Fruit fly (Drosophila melanogaster): ENCODE measurements around the gene IntS10.

The IntS10 gene

DNA sequence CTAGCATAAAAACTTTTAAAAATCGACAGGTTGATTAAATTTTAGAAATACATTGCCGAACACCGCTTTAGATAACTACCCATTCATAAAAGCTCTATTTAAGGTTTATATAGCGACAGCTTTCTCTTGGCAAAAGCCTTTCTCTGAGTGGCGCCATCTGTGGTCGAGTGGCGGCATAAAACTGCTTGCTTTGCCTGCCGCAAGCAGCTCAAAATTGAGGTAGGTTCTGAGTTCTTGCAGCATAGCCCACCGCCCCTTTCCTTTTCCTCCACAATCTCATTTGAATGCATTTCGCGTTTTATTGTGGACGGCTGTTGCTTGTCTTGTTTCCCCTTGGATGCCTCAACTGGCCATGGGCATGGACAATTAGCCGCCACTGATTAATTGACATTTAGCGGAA lies 38.7 kb upstream of the IntS10 start:
- TF ChIP-seq Jra (GFP tag; optimal IDR thresholded peaks at IDR 0.05) (no peak), brk (GFP tag; optimal IDR thresholded peaks at IDR 0.05) (no peak), psq (GFP tag; optimal IDR thresholded peaks at IDR 0.05) (no peak), Hr78 (GFP tag; optimal IDR thresholded peaks at IDR 0.05) (no peak), Dif (GFP tag; optimal IDR thresholded peaks at IDR 0.05; ENCODE audit: partially characterized antibody) (no peak), Hnf4 (GFP tag; optimal IDR thresholded peaks at IDR 0.05) (peak; percentile 7), Hr83 (GFP tag; optimal IDR thresholded peaks at IDR 0.05; ENCODE audit: poor library complexity, severe bottlenecking) (peak; percentile 33), N (GFP tag; optimal IDR thresholded peaks at IDR 0.05) (peak; percentile 27), foxo (GFP tag; optimal IDR thresholded peaks at IDR 0.05) (peak in 1 of 2 experiments; percentile 23), pan (optimal IDR thresholded peaks at IDR 0.05) (no peak), GATAd (GFP tag; optimal IDR thresholded peaks at IDR 0.05) (no peak), Rel (GFP tag; optimal IDR thresholded peaks at IDR 0.05) (no peak), Rel (tag; optimal IDR thresholded peaks at IDR 0.05) (no peak), br (GFP tag; optimal IDR thresholded peaks at IDR 0.05) (peak; percentile 6), usp (GFP tag; optimal IDR thresholded peaks at IDR 0.05) (no peak), rgr (GFP tag; optimal IDR thresholded peaks at IDR 0.05) (peak; percentile 34), OdsH (GFP tag; optimal IDR thresholded peaks at IDR 0.05) (peak; percentile 24), ey (GFP tag; optimal IDR thresholded peaks at IDR 0.05) (peak; percentile 5), sv (GFP tag; optimal IDR thresholded peaks at IDR 0.05) (peak; percentile 45)

DNA sequence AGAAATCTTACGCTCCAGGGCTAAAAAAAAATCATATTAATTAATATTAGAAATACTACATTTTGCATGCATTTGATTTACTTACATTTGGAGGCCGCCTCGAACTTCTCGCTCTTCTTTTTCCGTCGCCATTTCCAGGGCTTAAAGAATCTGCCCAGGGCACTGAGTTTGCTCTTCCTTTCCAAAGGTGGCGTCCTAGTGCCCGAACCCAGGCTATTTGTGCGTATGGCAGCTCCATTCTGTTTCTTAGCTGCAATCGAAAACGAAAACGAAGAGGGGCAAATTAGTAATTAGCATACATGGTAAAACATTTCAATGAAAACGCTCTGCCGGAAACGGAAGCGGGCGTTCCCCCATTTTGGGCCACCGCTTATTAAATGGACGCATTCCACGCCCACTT lies 37.4 kb upstream of the IntS10 start:
- TF ChIP-seq CG32264 (GFP tag; optimal IDR thresholded peaks at IDR 0.05): no peak
- no peak for TF ChIP-seq Vsx2 (GFP tag; optimal IDR thresholded peaks at IDR 0.05; ENCODE audit: partially characterized antibody)
- TF ChIP-seq foxo (GFP tag; optimal IDR thresholded peaks at IDR 0.05): no peak
- no peak for TF ChIP-seq pan (optimal IDR thresholded peaks at IDR 0.05)
- TF ChIP-seq rgr (GFP tag; optimal IDR thresholded peaks at IDR 0.05): no peak

DNA sequence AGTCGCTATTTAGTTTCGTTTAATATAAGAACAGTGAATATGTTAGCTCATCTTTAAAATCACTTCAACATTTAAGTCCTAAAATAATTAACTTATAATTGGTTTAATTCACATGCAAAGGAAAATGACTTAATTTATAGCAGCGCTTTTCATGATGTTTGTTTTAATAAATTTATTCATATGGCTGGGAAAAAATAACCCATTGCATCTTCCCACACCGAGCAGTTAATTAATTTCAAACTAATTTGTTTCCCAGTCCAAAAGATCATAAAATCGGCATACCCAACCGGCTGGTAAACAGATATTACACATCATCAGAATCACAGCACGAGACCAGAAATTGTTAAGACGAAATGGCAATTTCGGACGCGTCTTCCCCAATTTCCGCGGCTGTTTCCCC lies 35.7 kb upstream of the IntS10 start:
- no peak for TF ChIP-seq HLH106 (tag; optimal IDR thresholded peaks at IDR 0.05)

DNA sequence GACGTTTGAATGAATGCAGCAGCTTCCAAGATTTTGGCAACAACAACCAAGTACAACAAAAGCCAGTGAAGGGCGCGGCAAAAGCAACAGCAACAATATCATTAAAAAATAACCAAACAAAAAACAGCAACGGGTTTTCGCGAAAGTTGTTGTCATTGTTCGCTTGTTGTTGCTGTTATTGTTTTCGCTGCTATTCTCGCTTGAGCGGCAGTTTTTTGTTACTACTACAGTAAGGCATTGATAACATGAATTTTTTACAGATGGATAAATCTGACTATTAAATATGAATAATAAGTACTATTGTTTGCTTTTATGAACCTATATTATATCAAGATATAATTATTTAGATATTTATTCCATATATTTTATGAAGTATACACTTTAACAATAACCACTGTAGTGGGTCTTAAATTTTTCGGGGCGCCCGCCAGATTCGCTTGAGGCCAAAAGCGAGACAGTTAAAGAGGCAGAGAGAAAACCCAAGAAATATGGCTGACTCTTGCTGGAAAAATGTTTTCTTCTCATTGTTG lies 35.0 kb upstream of the IntS10 start:
- TF ChIP-seq Dif (GFP tag; optimal IDR thresholded peaks at IDR 0.05; ENCODE audit: partially characterized antibody) (no peak), h (GFP tag; optimal IDR thresholded peaks at IDR 0.05) (peak; percentile 68), pan (optimal IDR thresholded peaks at IDR 0.05) (no peak), Dfd (GFP tag; optimal IDR thresholded peaks at IDR 0.05) (no peak), tai (GFP tag; optimal IDR thresholded peaks at IDR 0.05) (peak; percentile 38), woc (GFP tag; optimal IDR thresholded peaks at IDR 0.05) (peak; percentile 48), fru (GFP tag; optimal IDR thresholded peaks at IDR 0.05) (peak; percentile 69), Sp1 (GFP tag; optimal IDR thresholded peaks at IDR 0.05) (peak; percentile 89), foxo (GFP tag; optimal IDR thresholded peaks at IDR 0.05) (peak in 1 of 2 experiments; percentile 84), Vsx2 (GFP tag; optimal IDR thresholded peaks at IDR 0.05; ENCODE audit: partially characterized antibody) (peak; percentile 20), psq (GFP tag; optimal IDR thresholded peaks at IDR 0.05) (peak; percentile 82), usp (GFP tag; optimal IDR thresholded peaks at IDR 0.05) (no peak), CG32264 (GFP tag; optimal IDR thresholded peaks at IDR 0.05) (no peak), br (GFP tag; optimal IDR thresholded peaks at IDR 0.05) (peak; percentile 19), OdsH (GFP tag; optimal IDR thresholded peaks at IDR 0.05) (peak; percentile 83), Myc (optimal IDR thresholded peaks at IDR 0.05) (no peak), Hnf4 (GFP tag; optimal IDR thresholded peaks at IDR 0.05) (peak; percentile 55), CG9705 (GFP tag; optimal IDR thresholded peaks at IDR 0.05) (peak; percentile 39), ey (GFP tag; optimal IDR thresholded peaks at IDR 0.05) (peak; percentile 45), dmrt93B (GFP tag; optimal IDR thresholded peaks at IDR 0.05) (peak; percentile 54), jim (GFP tag; optimal IDR thresholded peaks at IDR 0.05) (no peak), dl (GFP tag; optimal IDR thresholded peaks at IDR 0.05; ENCODE audit: insufficient read depth in 1 of 2, partially characterized antibody in 2 of 2) (no peak), sage (GFP tag; optimal IDR thresholded peaks at IDR 0.05) (peak; percentile 12), lola (GFP tag; optimal IDR thresholded peaks at IDR 0.05) (no peak), Rel (GFP tag; optimal IDR thresholded peaks at IDR 0.05) (peak; percentile 6), Rel (tag; optimal IDR thresholded peaks at IDR 0.05) (peak; percentile 42), Jra (GFP tag; optimal IDR thresholded peaks at IDR 0.05) (no peak), rgr (GFP tag; optimal IDR thresholded peaks at IDR 0.05) (peak; percentile 70), HLH106 (tag; optimal IDR thresholded peaks at IDR 0.05) (peak; percentile 86), sv (GFP tag; optimal IDR thresholded peaks at IDR 0.05) (peak; percentile 35), CrebA (GFP tag; optimal IDR thresholded peaks at IDR 0.05; ENCODE audit: borderline replicate concordance) (peak; percentile 34), brk (GFP tag; optimal IDR thresholded peaks at IDR 0.05) (peak; percentile 23)

Measured in whole organism, wandering third instar larva.